Fruit fly (Drosophila melanogaster): ENCODE results near the gene CG9004.

DNA sequence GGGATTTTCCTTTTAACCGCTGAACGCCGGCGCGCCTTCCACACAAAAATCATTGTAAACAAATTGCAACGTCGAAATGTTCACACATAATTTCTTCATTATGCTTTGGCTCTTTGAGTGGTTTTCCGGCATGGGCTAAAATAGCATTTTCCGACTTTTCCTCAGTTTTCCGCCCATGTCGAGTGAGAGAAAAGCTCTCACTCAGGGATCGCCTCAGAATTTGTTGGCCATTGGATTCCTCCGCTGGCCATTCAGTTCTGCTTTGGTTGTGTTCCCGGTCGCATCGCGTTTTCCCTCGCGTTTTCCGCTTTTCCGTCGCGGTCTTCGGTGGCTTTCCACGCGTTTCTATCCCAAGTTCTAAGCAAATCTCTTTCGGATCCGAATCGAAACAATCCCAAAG lies 5.0 kb downstream of the CG9004 start:
- TF ChIP-seq psq (optimal IDR thresholded peaks at IDR 0.05), result no peak
- no peak for TF ChIP-seq Sin3A (optimal IDR thresholded peaks at IDR 0.05)
- TF ChIP-seq h (optimal IDR thresholded peaks at IDR 0.05), result no peak
- no peak for TF ChIP-seq Myc (optimal IDR thresholded peaks at IDR 0.05)
- no peak for TF ChIP-seq ttk (optimal IDR thresholded peaks at IDR 0.05)
